Fruit fly (Drosophila melanogaster) S2 (cell line): Measurements from ENCODE around the gene CG45067.

ENCODE experiments used
- CG8478 ChIP-seq: fragments of >200 bp; optimal IDR thresholded peaks from 2 replicates; lab custom pipeline; 2018
- CTCF ChIP-seq, 2 experiments: fragments of >200 bp; optimal IDR thresholded peaks; 2 replicates each; lab custom pipeline; 2018

- no peak for TF ChIP-seq CTCF (optimal IDR thresholded peaks at IDR 0.05; lab: Kevin White, UChicago)
- no peak for TF ChIP-seq CG8478 (lab: Kevin White, UChicago)
These were observed 7.1 kb downstream of the CG45067 start, which contains the start of gene Cht7 for dm6 chr3L:3106908-3107821.
